Worm (Caenorhabditis elegans): ENCODE results near the gene era-1.

- TF ChIP-seq fos-1 (tag; optimal IDR thresholded peaks at IDR 0.05) (no peak), hlh-30 (tag; optimal IDR thresholded peaks at IDR 0.05; ENCODE audit: insufficient read depth) (no peak), egl-27 (tag; optimal IDR thresholded peaks at IDR 0.05) (no peak), F26F4.8 (GFP tag; conservative IDR thresholded peaks at IDR 0.05) (no peak), pha-4 (GFP tag; IDR thresholded peaks at IDR 0.05) (no peak), pha-4 (tag; optimal IDR thresholded peaks at IDR 0.05) (no peak), unc-39 (tag; optimal IDR thresholded peaks at IDR 0.05) (no peak)
These were observed 15.4 kb downstream of the era-1 start, which contains the start of gene srg-30 for ce11 chrV:6718232-6718631.
